Worm (Caenorhabditis elegans): ENCODE results near the gene cyp-34A8.

The cyp-34A8 gene

DNA sequence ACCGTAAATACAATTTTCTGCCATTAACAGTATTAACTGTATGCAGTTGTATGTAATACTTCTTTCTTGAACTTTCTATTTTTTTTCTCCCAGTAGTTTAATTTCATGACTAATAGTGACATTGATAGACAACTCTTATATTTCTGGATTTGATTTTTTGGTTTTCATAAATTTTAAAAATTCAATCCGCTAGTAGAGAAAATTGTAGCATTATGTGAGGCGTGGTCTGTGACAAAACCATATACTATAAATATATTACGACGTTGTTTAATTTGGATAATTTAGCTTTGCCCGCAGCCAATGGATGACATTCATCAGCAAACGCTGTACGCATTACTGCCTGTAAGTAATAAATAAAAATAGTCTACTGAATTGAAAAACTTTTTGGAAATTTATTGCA lies 38.5 kb downstream of the cyp-34A8 start, which contains the start of gene srx-64:
TSS of gene srx-64 (plus strand) at position 301 of the 400 bp plus-strand sequence.
- TF ChIP-seq unc-62 (GFP tag; optimal IDR thresholded peaks at IDR 0.05): no peak

DNA sequence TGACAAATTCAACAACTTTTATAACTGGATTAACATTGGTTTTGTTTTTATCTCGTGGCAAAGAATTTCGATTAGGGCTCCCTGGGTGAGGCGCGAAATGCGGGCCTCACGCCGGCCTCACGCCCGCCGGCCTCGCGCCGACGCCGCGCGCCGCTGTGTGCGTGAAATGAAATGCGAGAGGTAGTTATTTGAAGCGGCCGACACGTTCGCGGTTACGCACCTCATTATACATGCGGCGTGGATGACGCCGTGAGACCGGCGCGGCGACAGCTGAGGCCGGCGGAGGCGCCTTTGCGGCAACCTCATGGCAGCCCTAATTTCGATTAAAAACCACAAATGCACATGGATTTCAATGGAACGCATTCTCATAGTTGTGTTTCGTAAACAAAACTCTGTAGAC lies 40.1 kb downstream of the cyp-34A8 start:
- no peak for TF ChIP-seq unc-62 (GFP tag; optimal IDR thresholded peaks at IDR 0.05)

DNA sequence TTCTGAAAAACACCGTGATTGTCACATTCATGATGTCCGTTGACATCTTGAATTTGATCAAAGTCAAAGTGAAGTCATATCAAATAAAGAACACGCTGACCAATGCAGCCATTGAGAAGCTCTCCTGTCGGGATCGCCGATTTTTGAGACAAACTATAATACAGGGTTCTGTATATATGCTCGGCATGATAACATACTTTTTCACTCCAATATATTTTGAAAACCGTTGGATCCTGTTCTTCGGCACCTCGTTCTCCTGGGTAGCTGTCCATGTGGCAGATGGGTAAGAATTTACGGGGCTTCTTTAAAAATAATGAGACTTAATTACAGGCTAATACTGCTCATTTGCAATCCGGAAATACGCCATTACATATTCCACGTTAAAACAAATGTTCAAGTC lies 45.1 kb downstream of the cyp-34A8 start:
- TF ChIP-seq unc-62 (GFP tag; optimal IDR thresholded peaks at IDR 0.05): no peak

DNA sequence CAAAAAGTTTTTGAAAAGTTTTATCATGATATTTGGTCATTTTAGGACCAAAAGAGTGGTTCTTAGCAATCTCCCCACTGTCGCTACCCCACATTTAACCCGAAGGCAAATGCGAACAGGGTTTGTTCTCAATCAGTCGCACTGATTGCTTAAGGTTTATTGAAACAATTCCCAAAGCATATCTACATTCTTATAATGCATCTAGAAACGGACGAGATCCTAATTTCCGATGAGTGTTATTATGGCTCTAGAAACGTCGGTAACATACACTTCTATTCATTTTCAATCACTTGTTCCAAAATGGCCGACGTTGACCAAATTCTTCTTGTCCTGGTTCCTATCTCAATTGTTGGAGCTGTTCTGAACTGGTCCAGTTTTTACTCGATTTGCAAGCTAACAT lies 46.0 kb downstream of the cyp-34A8 start, which contains the start of gene srx-65:
TSS of gene srx-65 (plus strand) at position 301 of the 400 bp plus-strand sequence.
- TF ChIP-seq unc-62 (GFP tag; optimal IDR thresholded peaks at IDR 0.05): no peak

DNA sequence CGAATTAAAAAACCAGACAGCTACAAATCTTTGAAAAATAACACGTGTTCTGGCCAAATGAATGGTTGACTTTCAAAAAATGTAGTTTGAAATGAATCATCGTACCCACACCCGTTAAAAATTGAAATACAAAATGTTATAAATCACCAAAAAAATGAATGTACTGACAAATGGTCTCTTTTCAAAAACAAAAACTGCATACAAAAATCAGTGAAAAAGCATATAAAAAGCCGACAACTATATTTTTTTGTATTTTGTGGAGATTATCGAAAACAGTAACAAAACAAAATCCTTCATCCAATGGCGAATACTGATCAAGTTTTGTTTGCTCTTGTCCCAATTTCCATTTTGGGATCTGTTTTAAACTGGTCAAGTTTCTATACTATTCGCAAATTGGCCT lies 48.3 kb downstream of the cyp-34A8 start, which contains the start of gene srx-66:
TSS of gene srx-66 (plus strand) at position 301 of the 400 bp plus-strand sequence.
- no peak for TF ChIP-seq unc-62 (GFP tag; optimal IDR thresholded peaks at IDR 0.05)

DNA sequence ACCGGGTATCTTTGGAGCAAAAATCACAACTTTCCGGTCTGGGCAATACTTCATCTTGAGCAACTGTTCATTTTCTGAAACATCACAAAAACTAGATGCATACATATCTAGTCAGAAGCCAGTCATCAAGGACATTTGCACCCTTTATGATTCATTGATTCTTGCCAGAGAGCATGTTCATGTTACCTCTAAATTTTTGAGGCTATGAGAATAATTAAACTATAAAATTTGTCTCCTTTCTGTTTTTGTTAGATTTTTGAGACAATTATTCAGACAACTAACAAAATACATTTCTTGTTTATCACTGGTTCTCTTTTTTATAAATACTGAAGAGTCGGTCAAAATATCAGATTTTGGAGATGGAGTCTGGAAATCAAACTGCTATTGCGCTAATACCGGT lies 51.1 kb downstream of the cyp-34A8 start, which contains the start of gene srx-67:
TSS of gene srx-67 (plus strand) at position 301 of the 400 bp plus-strand sequence.
- no peak for TF ChIP-seq unc-62 (GFP tag; optimal IDR thresholded peaks at IDR 0.05)
